Worm (Caenorhabditis elegans): Measurements from ENCODE around the gene sds-22.

- no peak for TF ChIP-seq elt-1 (tag; optimal IDR thresholded peaks at IDR 0.05)
- no peak for TF ChIP-seq unc-39 (tag; optimal IDR thresholded peaks at IDR 0.05)
- TF ChIP-seq unc-62 (GFP tag; optimal IDR thresholded peaks at IDR 0.05), result no peak
- no peak for TF ChIP-seq fos-1 (tag; optimal IDR thresholded peaks at IDR 0.05)
Observed at ce11 chrII:7889321-7889720, 31.1 kb downstream of the sds-22 start.

All from whole organism, L3 larva.